Fruit fly (Drosophila melanogaster): ENCODE data around the gene CG18675.

- TF ChIP-seq ovo (GFP tag; optimal IDR thresholded peaks at IDR 0.05) = no peak
- no peak for TF ChIP-seq cnc (optimal IDR thresholded peaks at IDR 0.05)
- TF ChIP-seq kay (GFP tag; ENCODE audit: borderline replicate concordance) = no peak
- TF ChIP-seq Clk (GFP tag; optimal IDR thresholded peaks at IDR 0.05) = peak; percentile 15
- no peak for TF ChIP-seq pad (GFP tag; optimal IDR thresholded peaks at IDR 0.05)
- peak; percentile 3 for TF ChIP-seq bab1 (GFP tag; optimal IDR thresholded peaks at IDR 0.05)
- no peak for TF ChIP-seq CG5204 (GFP tag; optimal IDR thresholded peaks at IDR 0.05)
- TF ChIP-seq CG1620 (GFP tag; optimal IDR thresholded peaks at IDR 0.05) = no peak
- TF ChIP-seq CG7101 (tag; optimal IDR thresholded peaks at IDR 0.05) = no peak
- TF ChIP-seq Mnt (GFP tag; optimal IDR thresholded peaks at IDR 0.05) = no peak
- TF ChIP-seq CG14711 (tag; optimal IDR thresholded peaks at IDR 0.05) = no peak
- TF ChIP-seq cic (GFP tag; optimal IDR thresholded peaks at IDR 0.05) = peak; percentile 18
Observed at dm6 chr3L:4227164-4227563, 53.5 kb downstream of the CG18675 start, which contains the start of gene CG46460.
